Worm (Caenorhabditis elegans) whole organism, late embryonic: ENCODE data around the gene mans-4.

Experiments
- C08G9.2 ChIP-seq: sonication (generic microtip); optimal IDR thresholded peaks from 2 replicates; lab custom pipeline; 2016; ENCODE audit warnings: mild to moderate bottlenecking, missing genetic modification characterization, moderate library complexity, missing compliant biosample characterization
- K02D7.2 ChIP-seq: sonication (generic microtip); optimal IDR thresholded peaks from 2 replicates; lab custom pipeline; 2017; ENCODE audit warnings: mild to moderate bottlenecking, missing genetic modification characterization, missing compliant biosample characterization
- K09A11.1 ChIP-seq: sonication (generic microtip); optimal IDR thresholded peaks from 2 replicates; lab custom pipeline; 2017; ENCODE audit warnings: antibody characterized with exemption, mild to moderate bottlenecking, missing genetic modification characterization, missing compliant biosample characterization; ENCODE audit not compliant: insufficient read depth
- ama-1 ChIP-seq: fragments of 150-350 bp; optimal IDR thresholded peaks from 2 replicates; lab custom pipeline; 2014
- ceh-22 ChIP-seq: sonication (generic microtip); optimal IDR thresholded peaks from 2 replicates; lab custom pipeline; 2017; ENCODE audit warnings: missing biosample characterization, missing genetic modification characterization
- ceh-45 ChIP-seq: fragments of 200-800 bp; sonication (Bioruptor generic); IDR thresholded peaks from 2 replicates; pipeline ENCODE4 v1.3.6; 2022; ENCODE audit warnings: missing genetic modification reagents, missing genetic modification characterization, missing compliant biosample characterization
- ceh-6 ChIP-seq: fragments of 200-800 bp; sonication (Bioruptor generic); optimal IDR thresholded peaks from 2 replicates; lab custom pipeline; 2018; ENCODE audit warnings: mild to moderate bottlenecking, missing genetic modification characterization, missing compliant biosample characterization
- dmd-4 ChIP-seq: sonication (generic microtip); optimal IDR thresholded peaks from 2 replicates; lab custom pipeline; 2016; ENCODE audit warnings: borderline replicate concordance, missing genetic modification characterization, missing compliant biosample characterization
- dve-1 ChIP-seq: sonication (generic microtip); optimal IDR thresholded peaks from 2 replicates; lab custom pipeline; 2017; ENCODE audit warnings: antibody characterized with exemption, mild to moderate bottlenecking, missing genetic modification characterization, missing compliant biosample characterization
- elt-2 ChIP-seq: sonication (generic microtip); optimal IDR thresholded peaks from 2 replicates; lab custom pipeline; 2016; ENCODE audit warnings: missing genetic modification reagents, missing genetic modification characterization, missing compliant biosample characterization
- ets-4 ChIP-seq: sonication (generic microtip); optimal IDR thresholded peaks from 2 replicates; lab custom pipeline; 2016; ENCODE audit warnings: missing genetic modification characterization, missing compliant biosample characterization
- fkh-10 ChIP-seq: fragments of 150-350 bp; optimal IDR thresholded peaks from 2 replicates; lab custom pipeline; 2014; ENCODE audit warnings: missing biosample characterization, missing genetic modification reagents, missing genetic modification characterization
- gmeb-2 ChIP-seq: sonication (generic microtip); optimal IDR thresholded peaks from 2 replicates; lab custom pipeline; 2016; ENCODE audit warnings: missing genetic modification characterization, inconsistent platforms, missing compliant biosample characterization
- hlh-13 ChIP-seq: fragments of 200-800 bp; sonication (Bioruptor generic); optimal IDR thresholded peaks from 2 replicates; lab custom pipeline; 2018; ENCODE audit warnings: mild to moderate bottlenecking, missing genetic modification characterization, missing compliant biosample characterization
- hlh-15 ChIP-seq: sonication (generic microtip); optimal IDR thresholded peaks from 2 replicates; lab custom pipeline; 2016; ENCODE audit warnings: missing genetic modification characterization, missing compliant biosample characterization
- hlh-6 ChIP-seq: sonication (generic microtip); optimal IDR thresholded peaks from 2 replicates; lab custom pipeline; 2016; ENCODE audit warnings: missing genotype, missing genetic modification characterization, missing compliant biosample characterization
- hlh-8 ChIP-seq: sonication (generic microtip); optimal IDR thresholded peaks from 2 replicates; lab custom pipeline; 2016; ENCODE audit warnings: missing genotype, missing genetic modification characterization, missing compliant biosample characterization
- lim-6 ChIP-seq: sonication (generic microtip); optimal IDR thresholded peaks from 2 replicates; lab custom pipeline; 2016; ENCODE audit warnings: missing genetic modification characterization, missing compliant biosample characterization
- lin-11 ChIP-seq: fragments of 200-800 bp; sonication (Bioruptor generic); optimal IDR thresholded peaks from 2 replicates; lab custom pipeline; 2018; ENCODE audit warnings: mild to moderate bottlenecking, missing genetic modification characterization, missing compliant biosample characterization
- madf-2 ChIP-seq: sonication (generic microtip); optimal IDR thresholded peaks from 2 replicates; lab custom pipeline; 2017; ENCODE audit warnings: missing genetic modification characterization, missing compliant biosample characterization
- mec-3 ChIP-seq: sonication (generic microtip); optimal IDR thresholded peaks from 2 replicates; lab custom pipeline; 2016; ENCODE audit warnings: borderline replicate concordance, missing genetic modification characterization, missing compliant biosample characterization
- nfya-1 ChIP-seq: sonication (generic microtip); optimal IDR thresholded peaks from 2 replicates; lab custom pipeline; 2017; ENCODE audit warnings: missing genetic modification characterization, mild to moderate bottlenecking, missing compliant biosample characterization, antibody characterized with exemption, moderate library complexity
- npax-4 ChIP-seq: sonication (generic microtip); optimal IDR thresholded peaks from 2 replicates; lab custom pipeline; 2016; ENCODE audit warnings: missing genetic modification characterization, missing compliant biosample characterization
- pha-2 ChIP-seq: sonication (generic microtip); optimal IDR thresholded peaks from 2 replicates; lab custom pipeline; 2017; ENCODE audit warnings: mild to moderate bottlenecking, missing genetic modification characterization, missing compliant biosample characterization
- pha-4 ChIP-seq: fragments of 150-350 bp; optimal IDR thresholded peaks from 2 replicates; lab custom pipeline; 2018; ENCODE audit warnings: missing biosample characterization, missing genetic modification reagents, missing genetic modification characterization
- pqm-1 ChIP-seq: sonication (generic microtip); optimal IDR thresholded peaks from 2 replicates; lab custom pipeline; 2016; ENCODE audit warnings: missing genetic modification characterization, missing compliant biosample characterization
- rnt-1 ChIP-seq: sonication (generic microtip); optimal IDR thresholded peaks from 2 replicates; lab custom pipeline; 2016; ENCODE audit warnings: missing genetic modification characterization, missing compliant biosample characterization
- sox-2 ChIP-seq: fragments of 200-800 bp; sonication (Bioruptor generic); IDR thresholded peaks from 2 replicates; pipeline ENCODE4 v1.3.6; 2022; ENCODE audit warnings: missing genetic modification reagents, missing genetic modification characterization, missing compliant biosample characterization
- sox-4 ChIP-seq: sonication (generic microtip); optimal IDR thresholded peaks from 2 replicates; lab custom pipeline; 2017; ENCODE audit warnings: mild to moderate bottlenecking, missing genetic modification characterization, inconsistent platforms, missing compliant biosample characterization
- syd-9 ChIP-seq: sonication (generic microtip); optimal IDR thresholded peaks from 2 replicates; lab custom pipeline; 2016; ENCODE audit warnings: mild to moderate bottlenecking, missing genetic modification characterization, moderate library complexity, missing compliant biosample characterization
- tbx-2 ChIP-seq: sonication (generic microtip); optimal IDR thresholded peaks from 2 replicates; lab custom pipeline; 2016; ENCODE audit warnings: missing genetic modification characterization, missing compliant biosample characterization
- ttx-3 ChIP-seq: sonication (generic microtip); optimal IDR thresholded peaks from 2 replicates; lab custom pipeline; 2016; ENCODE audit warnings: missing genetic modification reagents, missing genetic modification characterization, missing compliant biosample characterization
- unc-3 ChIP-seq, 2 experiments: fragments of 200-800 bp in 1 of 2; sonication (Bioruptor generic) in 1 of 2; sonication (generic microtip) in 1 of 2; conservative IDR thresholded peaks in 1 of 2; optimal IDR thresholded peaks in 1 of 2; 2 replicates each; pipeline versions ENCODE4 v1.3.6 to Lab custom; 2016 to 2022; ENCODE audit warnings: missing compliant biosample characterization in 2 of 2, missing genetic modification characterization in 2 of 2, missing genetic modification reagents in 1 of 2
- unc-42 ChIP-seq: sonication (generic microtip); optimal IDR thresholded peaks from 2 replicates; lab custom pipeline; 2016; ENCODE audit warnings: missing genotype, missing genetic modification characterization, missing compliant biosample characterization
- unc-55 ChIP-seq: sonication (generic microtip); optimal IDR thresholded peaks from 2 replicates; lab custom pipeline; 2017; ENCODE audit warnings: missing biosample characterization, missing genetic modification reagents, missing genetic modification characterization
- unc-86 ChIP-seq: sonication (generic microtip); optimal IDR thresholded peaks from 2 replicates; lab custom pipeline; 2016; ENCODE audit warnings: missing genetic modification characterization, missing compliant biosample characterization
- zip-5 ChIP-seq: sonication (generic microtip); optimal IDR thresholded peaks from 2 replicates; lab custom pipeline; 2016; ENCODE audit warnings: missing genetic modification characterization, missing compliant biosample characterization

The mans-4 gene

DNA sequence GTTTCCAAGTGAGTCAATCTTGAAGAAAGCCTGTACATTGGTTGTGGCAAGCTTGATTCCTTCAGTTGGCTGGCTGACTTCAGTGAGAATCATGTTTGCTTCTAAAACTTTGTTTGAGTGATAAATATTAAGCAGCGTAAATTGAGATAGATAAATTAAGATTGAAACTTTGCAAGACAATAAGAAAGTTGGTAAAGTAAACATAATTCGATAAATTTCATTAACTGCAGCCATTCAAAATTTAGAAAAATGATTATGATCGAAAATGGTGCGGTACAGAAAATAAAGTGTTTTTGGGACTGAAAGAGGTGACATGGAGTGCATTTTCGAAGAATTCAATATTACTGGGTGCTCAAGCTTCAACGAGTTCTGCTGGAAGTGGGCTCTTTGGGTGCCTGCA lies 17.2 kb upstream of the mans-4 start, which contains the start of gene icln-1:
icln-1 (minus strand) TSS at position 101 of the 400 bp plus-strand sequence.
- TF ChIP-seq C08G9.2 (tag; lab: Kevin White, UChicago) (no peak), elt-2 (tag; lab: Kevin White, UChicago) (no peak), npax-4 (tag; lab: Kevin White, UChicago) (no peak), unc-86 (tag; lab: Kevin White, UChicago) (no peak), fkh-10 (no peak), mec-3 (tag; lab: Kevin White, UChicago) (no peak), dmd-4 (no peak), K09A11.1 (tag; lab: Kevin White, UChicago) (no peak), lin-11 (tag; lab: Kevin White, UChicago) (no peak), gmeb-2 (tag; lab: Kevin White, UChicago) (no peak), zip-5 (no peak)
- TF ChIP-seq, all 69 proteins: peak for 0

DNA sequence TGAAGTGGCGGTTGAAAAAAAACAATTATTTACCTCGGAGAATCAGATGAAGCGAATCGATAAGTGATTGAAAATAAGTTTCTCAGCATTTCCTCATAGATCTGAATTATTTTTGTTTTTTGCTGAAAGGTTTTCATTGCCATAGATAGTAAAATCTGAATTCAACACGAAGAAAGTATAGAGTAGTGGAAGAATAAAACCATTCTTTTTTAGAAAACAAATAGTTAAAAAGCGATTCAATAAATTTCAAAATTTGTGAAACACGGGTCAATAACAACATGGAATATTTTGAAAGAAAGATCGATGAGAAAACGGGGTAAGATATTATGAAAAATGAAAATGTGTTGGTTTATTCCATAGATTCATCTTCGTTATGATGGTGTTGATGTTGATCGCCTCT lies 16.0 kb upstream of the mans-4 start, which contains the start of gene mrpl-42:
mrpl-42 (minus strand) TSS at position 101 of the 400 bp plus-strand sequence.
- TF ChIP-seq fkh-10 (no peak), ceh-22 (tag; lab: Kevin White, UChicago) (no peak), tbx-2 (tag; lab: Kevin White, UChicago) (no peak), ama-1 (lab: Kevin White, UChicago) (no peak), ttx-3 (tag; lab: Kevin White, UChicago) (no peak), mec-3 (tag; lab: Kevin White, UChicago) (no peak), hlh-15 (tag; lab: Kevin White, UChicago) (no peak), hlh-13 (GFP tag; lab: Kevin White, UChicago) (no peak), lim-6 (tag; lab: Kevin White, UChicago) (no peak), unc-42 (tag; lab: Kevin White, UChicago) (no peak), C08G9.2 (tag; lab: Kevin White, UChicago) (no peak), sox-2 (GFP tag; lab: Robert Waterston, UW) (no peak), ceh-6 (no peak), pha-4 (no peak), sox-4 (no peak), ceh-45 (GFP tag; lab: Robert Waterston, UW) (no peak), pha-2 (tag; lab: Kevin White, UChicago) (no peak), syd-9 (tag; lab: Kevin White, UChicago) (no peak)

DNA sequence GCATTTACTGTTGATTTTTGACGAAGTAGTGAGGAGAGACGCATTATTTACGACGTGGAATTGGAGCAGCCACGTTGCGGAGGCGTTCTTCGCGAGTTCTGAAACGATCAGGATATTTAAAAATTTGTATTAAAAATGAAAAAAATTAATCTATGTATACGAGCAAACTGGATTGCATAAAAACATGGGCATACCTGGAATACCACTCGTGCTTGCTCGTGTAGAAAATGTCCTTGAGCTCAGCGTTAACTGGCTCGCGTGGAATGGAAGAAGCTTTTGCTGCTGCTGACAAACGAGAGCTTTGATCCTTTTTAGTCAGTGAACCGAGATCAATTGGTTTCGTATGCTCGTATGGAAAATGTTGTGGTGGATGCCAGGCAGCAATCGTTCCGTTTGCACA lies 15.6 kb upstream of the mans-4 start, which contains the start of gene lpl-1:
lpl-1 (minus strand) TSS at position 101 of the 400 bp plus-strand sequence.
- TF ChIP-seq hlh-15 (tag; lab: Kevin White, UChicago) (no peak), pqm-1 (tag; lab: Kevin White, UChicago) (no peak), dmd-4 (no peak), hlh-13 (GFP tag; lab: Kevin White, UChicago) (no peak), ttx-3 (tag; lab: Kevin White, UChicago) (no peak), hlh-6 (tag; lab: Kevin White, UChicago) (no peak), K02D7.2 (tag; lab: Kevin White, UChicago) (no peak), rnt-1 (tag; lab: Kevin White, UChicago) (no peak), dve-1 (tag; lab: Kevin White, UChicago) (no peak), hlh-8 (no peak), nfya-1 (tag; lab: Kevin White, UChicago) (no peak), unc-55 (GFP tag; lab: Kevin White, UChicago) (no peak), lim-6 (tag; lab: Kevin White, UChicago) (no peak), unc-3 (GFP tag; conservative IDR thresholded peaks at IDR 0.05; lab: Robert Waterston, UW) (no peak), unc-3 (tag; optimal IDR thresholded peaks at IDR 0.05; lab: Kevin White, UChicago) (no peak), ets-4 (tag; lab: Kevin White, UChicago) (no peak), madf-2 (no peak)
- TF ChIP-seq, all 69 proteins: peak for 0
